Fruit fly (Drosophila melanogaster) whole organism, embryonic: ENCODE results near the gene CG31029.
A peak's percentile ranks its signal among the peaks of the same experiment; 100 is the strongest.

ENCODE experiments used
- ATbp ChIP-seq: fragments of 200-800 bp; sonication (Bioruptor generic); optimal IDR thresholded peaks from 2 replicates; lab custom pipeline; 2017; ENCODE audit warnings: missing biosample characterization, mild to moderate bottlenecking, missing genetic modification characterization, missing genetic modification reagents
- Bgb ChIP-seq: fragments of 200-800 bp; sonication (Bioruptor generic); IDR thresholded peaks from 2 replicates; pipeline ENCODE4 v1.3.6; 2022; ENCODE audit warnings: missing biosample characterization, missing genetic modification characterization; ENCODE audit not compliant: partially characterized antibody
- BtbVII ChIP-seq: fragments of 200-800 bp; sonication (Bioruptor generic); optimal IDR thresholded peaks from 3 replicates; lab custom pipeline; 2017; ENCODE audit warnings: missing biosample characterization, mild to moderate bottlenecking, missing genetic modification characterization
- CG1024 ChIP-seq: fragments of 200-800 bp; sonication (Bioruptor generic); IDR thresholded peaks from 2 replicates; pipeline ENCODE4 v1.3.6; 2022; ENCODE audit warnings: missing biosample characterization, missing genetic modification characterization
- CG10543 ChIP-seq: fragments of 200-800 bp; sonication (Bioruptor generic); optimal IDR thresholded peaks from 3 replicates; lab custom pipeline; 2017; ENCODE audit warnings: missing biosample characterization, mild to moderate bottlenecking, missing genetic modification characterization, moderate library complexity
- CG15011 ChIP-seq: fragments of 200-800 bp; sonication (Bioruptor generic); optimal IDR thresholded peaks from 3 replicates; lab custom pipeline; 2018; ENCODE audit warnings: missing biosample characterization, mild to moderate bottlenecking, missing genetic modification characterization
- CG16813 ChIP-seq: fragments of 200-800 bp; sonication (Bioruptor generic); IDR thresholded peaks from 3 replicates; pipeline ENCODE4 v1.3.6; 2022; ENCODE audit warnings: missing biosample characterization, missing genetic modification characterization; ENCODE audit not compliant: partially characterized antibody
- CG17802 ChIP-seq: fragments of 200-800 bp; sonication (Bioruptor generic); optimal IDR thresholded peaks from 2 replicates; lab custom pipeline; 2018; ENCODE audit warnings: missing biosample characterization, mild to moderate bottlenecking, missing genetic modification characterization, moderate library complexity
- CG18476 ChIP-seq: fragments of 200-800 bp; sonication (Bioruptor generic); optimal IDR thresholded peaks from 2 replicates; lab custom pipeline; 2016; ENCODE audit warnings: missing biosample characterization, mild to moderate bottlenecking, missing genetic modification characterization
- CG33213 ChIP-seq: fragments of 200-800 bp; sonication (Bioruptor generic); optimal IDR thresholded peaks from 3 replicates; lab custom pipeline; 2016; ENCODE audit warnings: missing biosample characterization, missing genetic modification characterization
- CG42726 ChIP-seq: fragments of 200-800 bp; sonication (Bioruptor generic); IDR thresholded peaks from 2 replicates; pipeline ENCODE4 v1.3.6; 2022; ENCODE audit warnings: missing biosample characterization, missing genetic modification characterization; ENCODE audit not compliant: partially characterized antibody
- CG5953 ChIP-seq: fragments of 200-800 bp; sonication (Bioruptor generic); IDR thresholded peaks from 2 replicates; pipeline ENCODE4 v1.3.6; 2022; ENCODE audit warnings: missing biosample characterization, missing genetic modification characterization
- CG6683 ChIP-seq: fragments of 200-800 bp; sonication (Bioruptor generic); optimal IDR thresholded peaks from 2 replicates; lab custom pipeline; 2017; ENCODE audit warnings: missing biosample characterization, mild to moderate bottlenecking, missing genetic modification characterization, missing genetic modification reagents
- CG6791 ChIP-seq: fragments of 200-800 bp; sonication (Bioruptor generic); IDR thresholded peaks from 3 replicates; pipeline ENCODE4 v1.3.6; 2022; ENCODE audit warnings: missing biosample characterization, missing genetic modification characterization; ENCODE audit not compliant: partially characterized antibody
- CG7963 ChIP-seq: fragments of 200-800 bp; sonication (Bioruptor generic); IDR thresholded peaks from 3 replicates; pipeline ENCODE4 v1.3.6; 2022; ENCODE audit warnings: missing biosample characterization, missing genetic modification characterization; ENCODE audit not compliant: partially characterized antibody
- CG8478 ChIP-seq: fragments of >200 bp; optimal IDR thresholded peaks from 2 replicates; lab custom pipeline; 2018
- CG9437 ChIP-seq: fragments of 200-800 bp; sonication (Bioruptor generic); optimal IDR thresholded peaks from 2 replicates; lab custom pipeline; 2018; ENCODE audit warnings: missing biosample characterization, mild to moderate bottlenecking, missing genetic modification characterization
- CTCF ChIP-seq: fragments of 200-800 bp; sonication (Bioruptor generic); optimal IDR thresholded peaks from 2 replicates; lab custom pipeline; 2017; ENCODE audit warnings: missing biosample characterization, mild to moderate bottlenecking, missing genetic modification characterization, moderate library complexity
- Dek ChIP-seq: fragments of 200-800 bp; sonication (Bioruptor generic); optimal IDR thresholded peaks from 3 replicates; lab custom pipeline; 2019; ENCODE audit warnings: missing biosample characterization, mild to moderate bottlenecking, missing genetic modification characterization, moderate library complexity
- Ets65A ChIP-seq: fragments of 200-800 bp; sonication (Bioruptor generic); peaks from one replicate; lab custom pipeline; 2016; ENCODE audit warnings: missing biosample characterization, missing genetic modification characterization
- Hey ChIP-seq: fragments of 200-800 bp; sonication (Bioruptor generic); optimal IDR thresholded peaks from 3 replicates; lab custom pipeline; 2018; ENCODE audit warnings: missing biosample characterization, mild to moderate bottlenecking, missing genetic modification characterization
- MESR4 ChIP-seq: fragments of 200-800 bp; sonication (Bioruptor generic); optimal IDR thresholded peaks from 2 replicates; lab custom pipeline; 2018; ENCODE audit warnings: missing biosample characterization, mild to moderate bottlenecking, missing genetic modification characterization, moderate library complexity
- Mes4 ChIP-seq: fragments of 200-800 bp; sonication (Bioruptor generic); optimal IDR thresholded peaks from 2 replicates; lab custom pipeline; 2016; ENCODE audit warnings: missing biosample characterization, missing genetic modification characterization
- PHDP ChIP-seq: fragments of 200-800 bp; sonication (Bioruptor generic); optimal IDR thresholded peaks from 3 replicates; lab custom pipeline; 2018; ENCODE audit warnings: missing biosample characterization, mild to moderate bottlenecking, missing genetic modification characterization, moderate library complexity
- Poxn ChIP-seq: fragments of 200-800 bp; sonication (Bioruptor generic); IDR thresholded peaks from 2 replicates; pipeline ENCODE4 v1.3.6; 2022; ENCODE audit warnings: missing biosample characterization, missing genetic modification characterization
- amos ChIP-seq: fragments of 200-800 bp; sonication (Bioruptor generic); IDR thresholded peaks from 2 replicates; pipeline ENCODE4 v1.3.6; 2022; ENCODE audit warnings: missing biosample characterization, missing genetic modification characterization; ENCODE audit not compliant: partially characterized antibody
- cas ChIP-seq: fragments of 200-800 bp; sonication (Bioruptor generic); IDR thresholded peaks from 2 replicates; pipeline ENCODE4 v1.3.6; 2022; ENCODE audit warnings: missing biosample characterization, missing genetic modification characterization
- chinmo ChIP-seq: fragments of 200-800 bp; sonication (Bioruptor generic); IDR thresholded peaks from 4 replicates; pipeline ENCODE4 v1.3.6; 2022; ENCODE audit warnings: missing biosample characterization, missing genetic modification characterization; ENCODE audit not compliant: partially characterized antibody
- fd96Cb ChIP-seq: fragments of 200-800 bp; sonication (Bioruptor generic); optimal IDR thresholded peaks from 2 replicates; lab custom pipeline; 2018; ENCODE audit warnings: missing biosample characterization, mild to moderate bottlenecking, missing genetic modification characterization, moderate library complexity
- knrl ChIP-seq: fragments of 200-800 bp; sonication (Bioruptor generic); IDR thresholded peaks from 3 replicates; pipeline ENCODE4 v1.3.6; 2022; ENCODE audit warnings: missing biosample characterization, missing genetic modification characterization; ENCODE audit not compliant: partially characterized antibody
- lov ChIP-seq, 2 experiments: fragments of 200-800 bp in 1 of 2; fragments of >200 bp in 1 of 2; sonication (Bioruptor generic) in 1 of 2; IDR thresholded peaks in 1 of 2; optimal IDR thresholded peaks in 1 of 2; 2 replicates in 1 of 2; 3 replicates in 1 of 2; pipeline versions ENCODE4 v1.3.6 to Lab custom; 2017 to 2022; ENCODE audit warnings: missing biosample characterization in 1 of 2, missing genetic modification characterization in 1 of 2
- pita ChIP-seq: fragments of 200-800 bp; sonication (Bioruptor generic); optimal IDR thresholded peaks from 2 replicates; lab custom pipeline; 2017; ENCODE audit warnings: missing biosample characterization, mild to moderate bottlenecking, missing genetic modification characterization
- rib ChIP-seq: fragments of 200-800 bp; sonication (Bioruptor generic); IDR thresholded peaks from 2 replicates; pipeline ENCODE4 v1.3.6; 2022; ENCODE audit warnings: missing biosample characterization, missing genetic modification characterization
- run ChIP-seq: fragments of 200-800 bp; sonication (Bioruptor generic); optimal IDR thresholded peaks from 3 replicates; lab custom pipeline; 2018; ENCODE audit warnings: missing biosample characterization, mild to moderate bottlenecking, missing genetic modification characterization
- sens ChIP-seq: fragments of 200-800 bp; sonication (Bioruptor generic); peaks from one replicate; lab custom pipeline; 2016; ENCODE audit warnings: missing biosample characterization, missing genetic modification characterization
- sisA ChIP-seq: fragments of 200-800 bp; sonication (Bioruptor generic); IDR thresholded peaks from 2 replicates; pipeline ENCODE4 v1.3.6; 2022; ENCODE audit warnings: missing biosample characterization, missing genetic modification characterization
- stc ChIP-seq: fragments of 200-800 bp; sonication (Bioruptor generic); IDR thresholded peaks from 2 replicates; pipeline ENCODE4 v1.3.6; 2022; ENCODE audit warnings: missing biosample characterization, missing genetic modification characterization
- toy ChIP-seq: fragments of 200-800 bp; sonication (Bioruptor generic); IDR thresholded peaks from 2 replicates; pipeline ENCODE4 v1.3.6; 2022; ENCODE audit warnings: missing biosample characterization, missing genetic modification characterization

The CG31029 gene

dm6 chr3R:30129019-30129418 lies 3.2 kb downstream of the CG31029 start, which contains the start of gene Ppi1:
Gene Ppi1, minus strand, starts transcription at chr3R:30129119.
- no peak for TF ChIP-seq Mes4 (GFP tag; lab: Kevin White, UChicago)
- TF ChIP-seq MESR4 (GFP tag; lab: Kevin White, UChicago) = no peak
- no peak for TF ChIP-seq Dek (tag; lab: Kevin White, UChicago)
- no peak for TF ChIP-seq CG17802 (tag; lab: Kevin White, UChicago)
- TF ChIP-seq CG5953 (GFP tag; lab: Robert Waterston, UW) = no peak
- no peak for TF ChIP-seq PHDP (tag; lab: Kevin White, UChicago)

- TF ChIP-seq lov (optimal IDR thresholded peaks at IDR 0.05; lab: Kevin White, UChicago) = no peak
- TF ChIP-seq lov (GFP tag; IDR thresholded peaks at IDR 0.05; lab: Robert Waterston, UW) = 0 out of 3 replicates have a peak, but pooled peaks have one; percentile 38
- no peak for TF ChIP-seq CG33213
Measured at dm6 chr3R:30124635-30125034, 7.6 kb downstream of the CG31029 start, which contains the start of gene CG45073. Gene CG45073, minus strand, starts transcription at chr3R:30124735.

- TF ChIP-seq CG1024 (no peak), BtbVII (GFP tag; lab: Kevin White, UChicago) (no peak), CG6683 (no peak), Poxn (GFP tag; lab: Robert Waterston, UW) (no peak), Ets65A (peak; percentile 42)
Measured at dm6 chr3R:30123163-30123562, 9.0 kb downstream of the CG31029 start, which contains the start of gene CG45072. Gene CG45072, minus strand, starts transcription at chr3R:30123263.

- peak; percentile 50 for TF ChIP-seq CTCF (GFP tag; lab: Kevin White, UChicago)
- TF ChIP-seq Bgb (GFP tag; lab: Robert Waterston, UW) = peak; percentile 70
- TF ChIP-seq CG10543 (GFP tag; lab: Kevin White, UChicago) = no peak
- TF ChIP-seq CG8478 = no peak
- no peak for TF ChIP-seq run (tag; lab: Kevin White, UChicago)
- 0 out of 4 replicates have a peak, but pooled peaks have one; percentile 46 for TF ChIP-seq chinmo (GFP tag; lab: Robert Waterston, UW)
- peak; percentile 60; the same call in 2 of the 3 replicates for TF ChIP-seq CG6791 (GFP tag; lab: Robert Waterston, UW)
- TF ChIP-seq fd96Cb (tag; lab: Kevin White, UChicago) = no peak
- TF ChIP-seq stc (GFP tag; lab: Robert Waterston, UW) = no peak
- no peak for TF ChIP-seq CG15011 (GFP tag; lab: Kevin White, UChicago)
- no peak for TF ChIP-seq Hey (tag; lab: Kevin White, UChicago)
- 0 out of 3 replicates have a peak, but pooled peaks have one; percentile 27 for TF ChIP-seq CG7963
- TF ChIP-seq sens (GFP tag; lab: Kevin White, UChicago) = peak; percentile 42
- TF ChIP-seq CG9437 (GFP tag; lab: Kevin White, UChicago) = no peak
- TF ChIP-seq ATbp = no peak
- TF ChIP-seq rib = no peak
- TF ChIP-seq pita = peak; percentile 11
- TF ChIP-seq knrl (GFP tag; lab: Robert Waterston, UW) = peak; percentile 46; the same call in 2 of the 3 replicates
- TF ChIP-seq sisA = no peak
- no peak for TF ChIP-seq cas (GFP tag; lab: Robert Waterston, UW)
- TF ChIP-seq CG18476 (GFP tag; lab: Kevin White, UChicago) = no peak
- TF ChIP-seq amos (GFP tag; lab: Robert Waterston, UW) = peak; percentile 70
- no peak for TF ChIP-seq toy
- TF ChIP-seq CG16813 (GFP tag; lab: Robert Waterston, UW) = peak; percentile 58
- peak; percentile 65; the same call in 1 of the 2 replicates for TF ChIP-seq CG42726 (GFP tag; lab: Robert Waterston, UW)
Measured at dm6 chr3R:30121731-30122130, 10.5 kb downstream of the CG31029 start.
